Worm (Caenorhabditis elegans) whole organism, L3 larva: Measurements from ENCODE around the gene haf-7.

ENCODE experiments used
- ceh-82 ChIP-seq: fragments of 150-350 bp; optimal IDR thresholded peaks from 2 replicates; lab custom pipeline; 2014; ENCODE audit warnings: missing biosample characterization, missing genetic modification characterization
- mdl-1 ChIP-seq: fragments of 150-350 bp; optimal IDR thresholded peaks from 2 replicates; lab custom pipeline; 2014; ENCODE audit warnings: missing biosample characterization, missing genetic modification characterization

DNA sequence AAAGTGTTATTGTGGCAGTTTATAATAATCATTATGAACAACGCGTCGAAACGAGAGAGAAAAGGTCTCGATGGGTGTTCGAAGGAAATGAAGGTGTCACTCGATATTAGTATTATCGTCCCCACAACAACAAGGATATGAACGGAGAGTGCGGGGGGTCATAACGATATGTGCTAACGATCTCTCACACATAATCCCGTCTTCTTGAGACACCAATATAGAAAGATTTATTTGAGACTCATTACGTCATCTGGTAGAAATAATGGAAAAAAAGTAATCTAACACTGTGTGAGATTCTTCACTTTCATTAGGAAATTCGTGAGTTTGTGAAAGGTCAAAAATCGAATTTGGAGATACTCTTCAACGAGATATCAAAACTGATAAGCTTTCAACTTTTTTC lies 18.6 kb downstream of the haf-7 start:
- TF ChIP-seq ceh-82 = no peak
- no peak for TF ChIP-seq mdl-1 (tag; lab: Kevin White, UChicago)
